Fruit fly (Drosophila melanogaster) Kc167 (cell line): ENCODE data around the gene eIF4E1.

Source experiments
- Myc ChIP-seq: fragments of >200 bp; optimal IDR thresholded peaks from 2 replicates; lab custom pipeline; 2017; ENCODE audit warnings: missing external identifiers
- Sin3A ChIP-seq: fragments of >200 bp; optimal IDR thresholded peaks from 2 replicates; lab custom pipeline; 2018; ENCODE audit warnings: missing external identifiers
- h ChIP-seq: fragments of >200 bp; optimal IDR thresholded peaks from 3 replicates; lab custom pipeline; 2018; ENCODE audit warnings: missing external identifiers
- psq ChIP-seq: fragments of >200 bp; optimal IDR thresholded peaks from 2 replicates; lab custom pipeline; 2017; ENCODE audit warnings: missing external identifiers
- ttk ChIP-seq: sonication (Bioruptor generic); optimal IDR thresholded peaks from 2 replicates; lab custom pipeline; 2017; ENCODE audit warnings: missing external identifiers

- TF ChIP-seq h (lab: Kevin White, UChicago) (no peak), ttk (no peak), psq (no peak), Sin3A (no peak), Myc (no peak)
These were observed 21.9 kb downstream of the eIF4E1 start for dm6 chr3L:9380344-9380849.
